Fruit fly (Drosophila melanogaster) whole organism, embryonic: ENCODE results near the gene Blos4.

Experiments used
- Adf1 ChIP-seq: fragments of 200-800 bp; sonication (Bioruptor generic); IDR thresholded peaks from 2 replicates; pipeline ENCODE4 v1.3.6; 2022; ENCODE audit warnings: missing biosample characterization, missing genetic modification characterization
- Bteb2 ChIP-seq: fragments of 200-800 bp; sonication (Bioruptor generic); optimal IDR thresholded peaks from 2 replicates; lab custom pipeline; 2016; ENCODE audit warnings: missing biosample characterization, missing genetic modification characterization
- CG1024 ChIP-seq: fragments of 200-800 bp; sonication (Bioruptor generic); IDR thresholded peaks from 2 replicates; pipeline ENCODE4 v1.3.6; 2022; ENCODE audit warnings: missing biosample characterization, missing genetic modification characterization
- CG11085 ChIP-seq: fragments of 200-800 bp; sonication (Bioruptor generic); IDR thresholded peaks from 2 replicates; pipeline ENCODE4 v1.3.6; 2022; ENCODE audit warnings: missing biosample characterization, missing genetic modification characterization
- CG11560 ChIP-seq: fragments of 200-800 bp; sonication (Bioruptor generic); IDR thresholded peaks from 3 replicates; pipeline ENCODE4 v1.3.6; 2022; ENCODE audit warnings: missing biosample characterization, missing genetic modification characterization
- CG11696 ChIP-seq: fragments of 200-800 bp; sonication (Bioruptor generic); IDR thresholded peaks from 2 replicates; pipeline ENCODE4 v1.3.6; 2022; ENCODE audit warnings: missing biosample characterization, missing genetic modification characterization
- CG18011 ChIP-seq: fragments of 200-800 bp; sonication (Bioruptor generic); optimal IDR thresholded peaks from 2 replicates; lab custom pipeline; 2017; ENCODE audit warnings: missing biosample characterization, missing genetic modification characterization, mild to moderate bottlenecking, moderate library complexity, missing genotype
- CG1832 ChIP-seq: fragments of 200-800 bp; sonication (Bioruptor generic); optimal IDR thresholded peaks from 2 replicates; lab custom pipeline; 2017; ENCODE audit warnings: missing biosample characterization, mild to moderate bottlenecking, missing genetic modification characterization, inconsistent platforms
- CG18476 ChIP-seq: fragments of 200-800 bp; sonication (Bioruptor generic); optimal IDR thresholded peaks from 2 replicates; lab custom pipeline; 2016; ENCODE audit warnings: missing biosample characterization, mild to moderate bottlenecking, missing genetic modification characterization
- CG18619 ChIP-seq: fragments of 200-800 bp; sonication (Bioruptor generic); optimal IDR thresholded peaks from 3 replicates; lab custom pipeline; 2017; ENCODE audit warnings: missing biosample characterization, mild to moderate bottlenecking, missing genetic modification characterization
- CG2199 ChIP-seq: fragments of 200-800 bp; sonication (Bioruptor generic); IDR thresholded peaks from 3 replicates; pipeline ENCODE4 v1.3.6; 2022; ENCODE audit warnings: missing biosample characterization, missing genetic modification characterization
- CG32767 ChIP-seq: fragments of 200-800 bp; sonication (Bioruptor generic); IDR thresholded peaks from 2 replicates; pipeline ENCODE4 v1.3.6; 2022; ENCODE audit warnings: missing biosample characterization, missing genetic modification characterization
- CG8290 ChIP-seq, 3 experiments: fragments of 200-800 bp; sonication (Bioruptor generic); optimal IDR thresholded peaks; 2 replicates each; lab custom pipeline; 2016 to 2019; ENCODE audit warnings: missing biosample characterization in 3 of 3, missing genetic modification characterization in 3 of 3, mild to moderate bottlenecking in 2 of 3, moderate library complexity in 1 of 3
- CG9727 ChIP-seq: fragments of 200-800 bp; sonication (Bioruptor generic); optimal IDR thresholded peaks from 3 replicates; lab custom pipeline; 2017; ENCODE audit warnings: missing biosample characterization, mild to moderate bottlenecking, missing genetic modification characterization
- CG9932 ChIP-seq: fragments of 200-800 bp; sonication (Bioruptor generic); IDR thresholded peaks from 2 replicates; pipeline ENCODE4 v1.3.6; 2022; ENCODE audit warnings: missing biosample characterization, missing genetic modification characterization
- CHES-1-like ChIP-seq: fragments of 200-800 bp; sonication (Bioruptor generic); optimal IDR thresholded peaks from 2 replicates; lab custom pipeline; 2016; ENCODE audit warnings: missing biosample characterization, missing genetic modification characterization
- Chrac-16 ChIP-seq: fragments of 200-800 bp; sonication (Bioruptor generic); optimal IDR thresholded peaks from 3 replicates; lab custom pipeline; 2016; ENCODE audit warnings: missing biosample characterization, missing genetic modification characterization
- Dfd ChIP-seq, 2 experiments: fragments of >200 bp; optimal IDR thresholded peaks; 2 replicates each; lab custom pipeline; 2017; ENCODE audit warnings: missing biosample characterization in 2 of 2, missing genetic modification characterization in 2 of 2
- Doc2 ChIP-seq: fragments of 200-800 bp; sonication (Bioruptor generic); IDR thresholded peaks from 2 replicates; pipeline ENCODE4 v1.3.6; 2022; ENCODE audit warnings: missing biosample characterization, missing genetic modification characterization
- Dp ChIP-seq: fragments of 200-800 bp; sonication (Bioruptor generic); optimal IDR thresholded peaks from 2 replicates; lab custom pipeline; 2018; ENCODE audit warnings: missing biosample characterization, mild to moderate bottlenecking, missing genetic modification characterization, moderate library complexity
- Eip74EF ChIP-seq, 2 experiments: fragments of 200-800 bp in 1 of 2; fragments of >200 bp in 1 of 2; sonication (Bioruptor generic) in 1 of 2; optimal IDR thresholded peaks; 2 replicates each; lab custom pipeline; 2017 to 2019; ENCODE audit warnings: missing biosample characterization in 2 of 2, missing genetic modification characterization in 2 of 2, mild to moderate bottlenecking in 1 of 2, moderate library complexity in 1 of 2
- Fer2 ChIP-seq: fragments of 200-800 bp; sonication (Bioruptor generic); optimal IDR thresholded peaks from 2 replicates; lab custom pipeline; 2018; ENCODE audit warnings: missing biosample characterization, mild to moderate bottlenecking, missing genetic modification characterization, moderate library complexity
- Gug ChIP-seq: fragments of 200-800 bp; sonication (Bioruptor generic); IDR thresholded peaks from 4 replicates; pipeline ENCODE4 v1.3.6; 2022; ENCODE audit warnings: missing biosample characterization, missing genetic modification characterization
- HmgD ChIP-seq: fragments of 200-800 bp; sonication (Bioruptor generic); optimal IDR thresholded peaks from 3 replicates; lab custom pipeline; 2016; ENCODE audit warnings: missing biosample characterization, missing genetic modification characterization
- Hmr ChIP-seq: fragments of 200-800 bp; sonication (Bioruptor generic); optimal IDR thresholded peaks from 3 replicates; lab custom pipeline; 2017; ENCODE audit warnings: mild to moderate bottlenecking, missing biosample characterization, missing genetic modification reagents, missing genetic modification characterization
- Hr51 ChIP-seq, 2 experiments: fragments of 200-800 bp; sonication (Bioruptor generic); optimal IDR thresholded peaks; 2 replicates in 1 of 2; 3 replicates in 1 of 2; lab custom pipeline; 2016 to 2018; ENCODE audit warnings: missing biosample characterization in 2 of 2, missing genetic modification characterization in 2 of 2, mild to moderate bottlenecking in 1 of 2, moderate library complexity in 1 of 2
- Hr78 ChIP-seq, 2 experiments: fragments of 200-800 bp in 1 of 2; fragments of >200 bp in 1 of 2; sonication (Bioruptor generic) in 1 of 2; optimal IDR thresholded peaks; 2 replicates each; lab custom pipeline; 2017 to 2019; ENCODE audit warnings: missing biosample characterization in 2 of 2, missing genetic modification characterization in 2 of 2, mild to moderate bottlenecking in 1 of 2, moderate library complexity in 1 of 2
- NC2α ChIP-seq: fragments of 200-800 bp; sonication (Bioruptor generic); optimal IDR thresholded peaks from 2 replicates; lab custom pipeline; 2016; ENCODE audit warnings: missing biosample characterization, missing genetic modification characterization
- Ravus ChIP-seq: fragments of 200-800 bp; sonication (Bioruptor generic); IDR thresholded peaks from 2 replicates; pipeline ENCODE4 v1.3.6; 2022; ENCODE audit warnings: missing biosample characterization, missing genetic modification characterization
- Spps ChIP-seq: fragments of 200-800 bp; sonication (Bioruptor generic); optimal IDR thresholded peaks from 2 replicates; lab custom pipeline; 2018; ENCODE audit warnings: missing biosample characterization, mild to moderate bottlenecking, missing genetic modification characterization
- Ssrp ChIP-seq: fragments of 200-800 bp; sonication (Bioruptor generic); optimal IDR thresholded peaks from 2 replicates; lab custom pipeline; 2018; ENCODE audit warnings: missing biosample characterization, mild to moderate bottlenecking, missing genetic modification characterization, moderate library complexity
- TFAM ChIP-seq: fragments of 200-800 bp; sonication (Bioruptor generic); optimal IDR thresholded peaks from 2 replicates; lab custom pipeline; 2017; ENCODE audit warnings: missing biosample characterization, missing genetic modification characterization, inconsistent platforms
- Xbp1 ChIP-seq: fragments of 200-800 bp; sonication (Bioruptor generic); optimal IDR thresholded peaks from 3 replicates; lab custom pipeline; 2016; ENCODE audit warnings: missing biosample characterization, mild to moderate bottlenecking, missing genetic modification characterization
- chif ChIP-seq, 2 experiments: fragments of 200-800 bp; sonication (Bioruptor generic); optimal IDR thresholded peaks; 3 replicates each; lab custom pipeline; 2016; ENCODE audit warnings: missing biosample characterization in 2 of 2, missing genetic modification characterization in 2 of 2
- chn ChIP-seq: fragments of 200-800 bp; sonication (Bioruptor generic); optimal IDR thresholded peaks from 2 replicates; lab custom pipeline; 2016; ENCODE audit warnings: missing biosample characterization, missing genetic modification characterization
- dm ChIP-seq: fragments of 200-800 bp; sonication (Bioruptor generic); optimal IDR thresholded peaks from 3 replicates; lab custom pipeline; 2016; ENCODE audit warnings: missing biosample characterization, missing genetic modification characterization
- dmrt11E ChIP-seq: fragments of 200-800 bp; sonication (Bioruptor generic); optimal IDR thresholded peaks from 3 replicates; lab custom pipeline; 2018; ENCODE audit warnings: missing biosample characterization, mild to moderate bottlenecking, missing genetic modification characterization, moderate library complexity
- esg ChIP-seq: fragments of 200-800 bp; sonication (Bioruptor generic); conservative IDR thresholded peaks from 2 replicates; pipeline ENCODE4 v1.3.6; 2022; ENCODE audit warnings: missing biosample characterization, missing genetic modification characterization
- gsb-n ChIP-seq: fragments of 200-800 bp; sonication (Bioruptor generic); optimal IDR thresholded peaks from 3 replicates; lab custom pipeline; 2018; ENCODE audit warnings: missing biosample characterization, mild to moderate bottlenecking, missing genetic modification characterization
- gt ChIP-seq: fragments of 200-800 bp; sonication (Bioruptor generic); IDR thresholded peaks from 2 replicates; pipeline ENCODE4 v1.3.6; 2022; ENCODE audit warnings: missing biosample characterization, missing genetic modification characterization
- lilli ChIP-seq: fragments of 200-800 bp; sonication (Bioruptor generic); optimal IDR thresholded peaks from 3 replicates; lab custom pipeline; 2016; ENCODE audit warnings: missing biosample characterization, missing genetic modification characterization
- mirr ChIP-seq: fragments of 200-800 bp; sonication (Bioruptor generic); optimal IDR thresholded peaks from 3 replicates; lab custom pipeline; 2018; ENCODE audit warnings: missing biosample characterization, mild to moderate bottlenecking, missing genetic modification characterization
- org-1 ChIP-seq: fragments of 200-800 bp; sonication (Bioruptor generic); optimal IDR thresholded peaks from 2 replicates; lab custom pipeline; 2017; ENCODE audit warnings: missing biosample characterization, missing genetic modification characterization
- pho ChIP-seq: fragments of 200-800 bp; sonication (Bioruptor generic); optimal IDR thresholded peaks from 2 replicates; lab custom pipeline; 2016; ENCODE audit warnings: missing biosample characterization, missing genetic modification characterization
- seq ChIP-seq: fragments of 200-800 bp; sonication (Bioruptor generic); IDR thresholded peaks from 2 replicates; pipeline ENCODE4 v1.3.6; 2022; ENCODE audit warnings: missing biosample characterization, missing genetic modification characterization
- sna ChIP-seq: fragments of 200-800 bp; sonication (Bioruptor generic); IDR thresholded peaks from 2 replicates; pipeline ENCODE4 v1.3.6; 2022; ENCODE audit warnings: missing biosample characterization, missing genetic modification characterization; ENCODE audit not compliant: partially characterized antibody
- sug ChIP-seq: fragments of 200-800 bp; optimal IDR thresholded peaks from 2 replicates; lab custom pipeline; 2019; ENCODE audit warnings: missing biosample characterization, mild to moderate bottlenecking, missing genetic modification characterization, moderate library complexity
- wdn ChIP-seq: fragments of 200-800 bp; sonication (Bioruptor generic); IDR thresholded peaks from 2 replicates; pipeline ENCODE4 v1.3.6; 2022; ENCODE audit warnings: missing biosample characterization, missing genetic modification characterization
- z ChIP-seq: fragments of 200-800 bp; sonication (Bioruptor generic); IDR thresholded peaks from 3 replicates; pipeline ENCODE4 v1.3.6; 2022; ENCODE audit warnings: missing biosample characterization, missing genetic modification characterization

Blos4 gene

DNA sequence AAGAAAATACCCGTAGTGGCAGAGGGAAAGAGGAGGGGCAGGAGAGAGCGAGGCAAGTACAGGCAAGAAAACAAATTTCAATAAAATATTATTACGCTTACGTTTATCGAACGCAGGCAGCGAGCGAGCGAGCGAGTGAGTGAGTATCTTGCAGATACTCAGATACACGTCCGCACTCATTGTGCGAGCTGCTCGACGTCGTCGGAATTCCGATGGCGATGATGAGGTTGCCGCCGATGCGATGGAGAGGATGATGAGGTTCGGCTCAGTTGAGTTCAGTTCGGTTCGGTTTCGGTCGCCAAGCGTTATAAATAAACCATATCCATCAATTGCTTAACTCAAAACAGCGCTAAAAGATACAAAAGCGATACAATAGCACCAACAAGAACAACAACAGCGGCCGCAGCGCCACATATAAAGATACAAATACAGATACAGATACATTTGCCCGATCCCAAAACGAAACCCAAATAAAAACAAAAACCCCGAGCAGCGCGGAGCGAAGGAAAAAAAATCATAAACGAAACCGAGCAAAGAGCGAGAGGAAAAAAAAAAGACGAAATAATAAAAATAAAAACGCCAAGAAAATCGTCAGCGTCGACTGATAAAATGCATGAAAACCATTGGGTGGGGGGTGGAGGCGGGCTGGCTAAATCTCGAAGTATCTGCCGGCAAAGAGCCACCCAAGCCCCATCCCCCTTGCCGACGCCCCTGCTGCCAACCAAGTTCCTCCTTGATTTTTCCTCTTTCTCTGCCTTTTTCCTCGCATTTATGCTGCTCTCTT lies 26.3 kb upstream of the Blos4 start (continued):
- no peak for TF ChIP-seq CG18011
- TF ChIP-seq org-1 (GFP tag; lab: Kevin White, UChicago), result no peak
- TF ChIP-seq Ssrp (tag; lab: Kevin White, UChicago), result no peak
- TF ChIP-seq lilli (GFP tag; lab: Kevin White, UChicago), result no peak
- peak; percentile 89 for TF ChIP-seq CG2199 (GFP tag; lab: Robert Waterston, UW)
- no peak for TF ChIP-seq NC2α
- 0 out of 2 replicates have a peak, but pooled peaks have one; percentile 24 for TF ChIP-seq wdn (GFP tag; lab: Robert Waterston, UW)
- no peak for TF ChIP-seq seq (GFP tag; lab: Robert Waterston, UW)
- no peak for TF ChIP-seq CG11085 (GFP tag; lab: Robert Waterston, UW)
- no peak for TF ChIP-seq esg (GFP tag; lab: Robert Waterston, UW)
- TF ChIP-seq CG8290 (GFP tag; optimal IDR thresholded peaks at IDR 0.05; lab: Kevin White, UChicago), result no peak
- peak in 1 of 2 experiments; percentile 54 for TF ChIP-seq CG8290 (tag; optimal IDR thresholded peaks at IDR 0.05; lab: Kevin White, UChicago)
- peak; percentile 22 for TF ChIP-seq CG1832 (GFP tag; lab: Kevin White, UChicago)
- no peak for TF ChIP-seq Doc2
- peak; percentile 13 for TF ChIP-seq sug (tag; lab: Kevin White, UChicago)
- peak; percentile 23 for TF ChIP-seq CG18619
- TF ChIP-seq Xbp1 (GFP tag; lab: Kevin White, UChicago), result no peak
- TF ChIP-seq CG1024 (GFP tag; lab: Robert Waterston, UW), result no peak
- TF ChIP-seq Ravus (GFP tag; lab: Robert Waterston, UW), result no peak
- TF ChIP-seq Dfd (GFP tag; optimal IDR thresholded peaks at IDR 0.05; lab: Kevin White, UChicago), result no peak
- TF ChIP-seq z (GFP tag; lab: Robert Waterston, UW), result peak; percentile 96
- no peak for TF ChIP-seq TFAM (GFP tag; lab: Kevin White, UChicago)
- TF ChIP-seq CG9932 (GFP tag; lab: Robert Waterston, UW), result no peak
- peak; percentile 33; the same call in 1 of the 2 replicates for TF ChIP-seq CG32767 (GFP tag; lab: Robert Waterston, UW)
- no peak for TF ChIP-seq gsb-n (tag; lab: Kevin White, UChicago)
- TF ChIP-seq Hmr (GFP tag; lab: Kevin White, UChicago), result peak; percentile 14
- no peak for TF ChIP-seq Dp (GFP tag; lab: Kevin White, UChicago)
- peak; percentile 22 for TF ChIP-seq Chrac-16 (GFP tag; lab: Kevin White, UChicago)
- no peak for TF ChIP-seq gt (GFP tag; lab: Robert Waterston, UW)
- peak; percentile 7 for TF ChIP-seq pho
- TF ChIP-seq Eip74EF (GFP tag; optimal IDR thresholded peaks at IDR 0.05; lab: Kevin White, UChicago), result no peak
- no peak for TF ChIP-seq Bteb2
- TF ChIP-seq Hr78 (GFP tag; optimal IDR thresholded peaks at IDR 0.05; lab: Kevin White, UChicago), result no peak
- peak; percentile 34; the same call in 2 of the 4 replicates for TF ChIP-seq Gug (GFP tag; lab: Robert Waterston, UW)
- TF ChIP-seq CG11560 (tag; lab: Robert Waterston, UW), result no peak
- TF ChIP-seq Hr51 (GFP tag; optimal IDR thresholded peaks at IDR 0.05; lab: Kevin White, UChicago), result no peak
- TF ChIP-seq dmrt11E (tag; lab: Kevin White, UChicago), result no peak
- no peak for TF ChIP-seq chif (GFP tag; optimal IDR thresholded peaks at IDR 0.05; lab: Kevin White, UChicago)
- peak; percentile 19 for TF ChIP-seq CHES-1-like (GFP tag; lab: Kevin White, UChicago)
- TF ChIP-seq CG11696, result no peak
- TF ChIP-seq Spps (tag; lab: Kevin White, UChicago), result no peak
- peak; percentile 41 for TF ChIP-seq mirr (GFP tag; lab: Kevin White, UChicago)
- peak; percentile 6 for TF ChIP-seq CG9727
- TF ChIP-seq HmgD (GFP tag; lab: Kevin White, UChicago), result no peak
- peak; percentile 41; the same call in 1 of the 2 replicates for TF ChIP-seq sna (GFP tag; lab: Robert Waterston, UW)
- TF ChIP-seq Fer2 (tag; lab: Kevin White, UChicago), result no peak
- TF ChIP-seq CG18476 (GFP tag; lab: Kevin White, UChicago), result no peak
- TF ChIP-seq dm (GFP tag; lab: Kevin White, UChicago), result no peak
- TF ChIP-seq chn, result peak; percentile 38
- peak; percentile 60; the same call in 1 of the 2 replicates for TF ChIP-seq Adf1 (GFP tag; lab: Robert Waterston, UW)
